Worm (Caenorhabditis elegans) whole organism, midembryonic: Measurements from ENCODE around the gene C10C6.7.

ENCODE experiments used
- T22C8.4 ChIP-seq: fragments of 200-800 bp; sonication (Bioruptor generic); IDR thresholded peaks from 2 replicates; pipeline ENCODE4 v1.3.6; 2022; ENCODE audit warnings: missing genetic modification characterization, missing compliant biosample characterization
- cog-1 ChIP-seq: sonication (generic microtip); optimal IDR thresholded peaks from 2 replicates; lab custom pipeline; 2016; ENCODE audit warnings: missing genetic modification characterization, missing compliant biosample characterization
- flt-1 ChIP-seq: fragments of 200-800 bp; sonication (Bioruptor generic); IDR thresholded peaks from 2 replicates; pipeline ENCODE4 v1.3.6; 2022; ENCODE audit warnings: missing genetic modification characterization, missing compliant biosample characterization
- klf-2 ChIP-seq: fragments of 200-800 bp; sonication (Bioruptor generic); conservative IDR thresholded peaks from 2 replicates; pipeline ENCODE4 v1.3.6; 2022; ENCODE audit warnings: missing genetic modification reagents, missing genetic modification characterization, missing compliant biosample characterization
- med-1 ChIP-seq: sonication (generic microtip); optimal IDR thresholded peaks from 2 replicates; lab custom pipeline; 2017; ENCODE audit warnings: missing genetic modification characterization, mild to moderate bottlenecking, missing compliant biosample characterization, antibody characterized with exemption, missing genetic modification reagents; ENCODE audit not compliant: insufficient read depth
- ref-1 ChIP-seq: fragments of 200-800 bp; sonication (Bioruptor generic); conservative IDR thresholded peaks from 2 replicates; pipeline ENCODE4 v1.3.6; 2022; ENCODE audit warnings: missing genetic modification reagents, missing genetic modification characterization, missing compliant biosample characterization
- tab-1 ChIP-seq: fragments of 200-800 bp; sonication (Bioruptor generic); IDR thresholded peaks from 2 replicates; pipeline ENCODE4 v1.3.6; 2022; ENCODE audit warnings: missing genetic modification characterization, missing compliant biosample characterization
- ztf-23 ChIP-seq: fragments of 200-800 bp; sonication (Bioruptor generic); IDR thresholded peaks from 2 replicates; pipeline ENCODE4 v1.3.6; 2022; ENCODE audit warnings: missing genetic modification reagents, missing genetic modification characterization, missing compliant biosample characterization
- ztf-29 ChIP-seq: fragments of 200-800 bp; sonication (Bioruptor generic); IDR thresholded peaks from 2 replicates; pipeline ENCODE4 v1.3.6; 2022; ENCODE audit warnings: missing genetic modification reagents, missing genetic modification characterization, missing compliant biosample characterization

C10C6.7 gene

ce11 chrIV:11467413-11467812 lies at the start of gene C10C6.7:
C10C6.7 (minus strand) TSS chrIV:11467513.
- no peak for TF ChIP-seq ref-1
- no peak for TF ChIP-seq ztf-23 (GFP tag; lab: Robert Waterston, UW)
- TF ChIP-seq klf-2, result no peak
- TF ChIP-seq flt-1 (GFP tag; lab: Robert Waterston, UW), result no peak
- TF ChIP-seq T22C8.4 (GFP tag; lab: Robert Waterston, UW), result no peak
- no peak for TF ChIP-seq tab-1 (GFP tag; lab: Robert Waterston, UW)

- no peak for TF ChIP-seq klf-2
- no peak for TF ChIP-seq ref-1
- no peak for TF ChIP-seq med-1 (GFP tag; lab: Kevin White, UChicago)
Observed at ce11 chrIV:11510664-11511063, 43.4 kb upstream of the C10C6.7 start, which contains the start of gene M04B2.6. M04B2.6 (minus strand) TSS chrIV:11510764.

- TF ChIP-seq klf-2, result no peak
- TF ChIP-seq cog-1 (tag; lab: Kevin White, UChicago), result no peak
Observed at ce11 chrIV:11504416-11504815, 37.1 kb upstream of the C10C6.7 start, which contains the start of gene twk-25. twk-25 (plus strand) TSS chrIV:11504716.

- no peak for TF ChIP-seq T22C8.4 (GFP tag; lab: Robert Waterston, UW)
- no peak for TF ChIP-seq tab-1 (GFP tag; lab: Robert Waterston, UW)
- no peak for TF ChIP-seq cog-1 (tag; lab: Kevin White, UChicago)
- TF ChIP-seq flt-1 (GFP tag; lab: Robert Waterston, UW), result no peak
- TF ChIP-seq ztf-29 (GFP tag; lab: Robert Waterston, UW), result no peak
- TF ChIP-seq ref-1, result no peak
- TF ChIP-seq klf-2, result no peak
- no peak for TF ChIP-seq med-1 (GFP tag; lab: Kevin White, UChicago)
- no peak for TF ChIP-seq ztf-23 (GFP tag; lab: Robert Waterston, UW)
Observed at ce11 chrIV:11503654-11504053, 36.3 kb upstream of the C10C6.7 start.

- TF ChIP-seq klf-2 (no peak), tab-1 (GFP tag; lab: Robert Waterston, UW) (no peak), ztf-29 (GFP tag; lab: Robert Waterston, UW) (no peak), med-1 (GFP tag; lab: Kevin White, UChicago) (no peak), ztf-23 (GFP tag; lab: Robert Waterston, UW) (no peak), ref-1 (no peak), cog-1 (tag; lab: Kevin White, UChicago) (no peak), T22C8.4 (GFP tag; lab: Robert Waterston, UW) (no peak), flt-1 (GFP tag; lab: Robert Waterston, UW) (no peak)
Observed at ce11 chrIV:11500421-11500820, 33.1 kb upstream of the C10C6.7 start, which contains the start of gene H21P03.10. H21P03.10 (plus strand) TSS chrIV:11500721.

ce11 chrIV:11498169-11498568 lies 30.9 kb upstream of the C10C6.7 start, which contains the start of gene sms-1:
sms-1 (minus strand) TSS chrIV:11498174.
- no peak for TF ChIP-seq ztf-29 (GFP tag; lab: Robert Waterston, UW)

- TF ChIP-seq flt-1 (GFP tag; lab: Robert Waterston, UW) (peak; percentile 82), ref-1 (0 out of 2 replicates have a peak, but pooled peaks have one; percentile 18), tab-1 (GFP tag; lab: Robert Waterston, UW) (peak; percentile 56; the same call in 1 of the 2 replicates), ztf-29 (GFP tag; lab: Robert Waterston, UW) (peak; percentile 55; the same call in 1 of the 2 replicates)
Observed at ce11 chrIV:11497312-11497711, 30.0 kb upstream of the C10C6.7 start.

- 0 out of 2 replicates have a peak, but pooled peaks have one; percentile 15 for TF ChIP-seq ztf-23 (GFP tag; lab: Robert Waterston, UW)
- TF ChIP-seq T22C8.4 (GFP tag; lab: Robert Waterston, UW), result no peak
Observed at ce11 chrIV:11494924-11495323, 27.6 kb upstream of the C10C6.7 start.

ce11 chrIV:11493899-11494298 lies 26.6 kb upstream of the C10C6.7 start:
- no peak for TF ChIP-seq tab-1 (GFP tag; lab: Robert Waterston, UW)
- no peak for TF ChIP-seq ztf-23 (GFP tag; lab: Robert Waterston, UW)
- TF ChIP-seq med-1 (GFP tag; lab: Kevin White, UChicago), result no peak
- no peak for TF ChIP-seq ref-1
- no peak for TF ChIP-seq klf-2
- TF ChIP-seq T22C8.4 (GFP tag; lab: Robert Waterston, UW), result no peak
- no peak for TF ChIP-seq flt-1 (GFP tag; lab: Robert Waterston, UW)
- no peak for TF ChIP-seq ztf-29 (GFP tag; lab: Robert Waterston, UW)
- TF ChIP-seq cog-1 (tag; lab: Kevin White, UChicago), result no peak

ce11 chrIV:11492345-11492744 lies 25.0 kb upstream of the C10C6.7 start:
- TF ChIP-seq ref-1 (no peak), med-1 (GFP tag; lab: Kevin White, UChicago) (no peak), cog-1 (tag; lab: Kevin White, UChicago) (no peak), ztf-23 (GFP tag; lab: Robert Waterston, UW) (no peak), T22C8.4 (GFP tag; lab: Robert Waterston, UW) (no peak), klf-2 (no peak), tab-1 (GFP tag; lab: Robert Waterston, UW) (no peak), ztf-29 (GFP tag; lab: Robert Waterston, UW) (no peak), flt-1 (GFP tag; lab: Robert Waterston, UW) (no peak)

ce11 chrIV:11491422-11491821 lies 24.1 kb upstream of the C10C6.7 start:
- no peak for TF ChIP-seq cog-1 (tag; lab: Kevin White, UChicago)
- TF ChIP-seq ztf-23 (GFP tag; lab: Robert Waterston, UW), result no peak
- TF ChIP-seq T22C8.4 (GFP tag; lab: Robert Waterston, UW), result no peak
- no peak for TF ChIP-seq flt-1 (GFP tag; lab: Robert Waterston, UW)
- no peak for TF ChIP-seq ztf-29 (GFP tag; lab: Robert Waterston, UW)
- no peak for TF ChIP-seq ref-1
- TF ChIP-seq tab-1 (GFP tag; lab: Robert Waterston, UW), result no peak
- TF ChIP-seq klf-2, result no peak
- no peak for TF ChIP-seq med-1 (GFP tag; lab: Kevin White, UChicago)
